Worm (Caenorhabditis elegans): ENCODE data around the gene bgnt-1.1.

Gene bgnt-1.1

ce11 chrIV:10481695-10482094 is 9.1 kb downstream of the bgnt-1.1 start, which contains the start of gene egl-21:
Gene egl-21 (minus strand): TSS chrIV:10481844.
- TF ChIP-seq tbx-2 (tag; optimal IDR thresholded peaks at IDR 0.05) (peak; percentile 17), fkh-10 (GFP tag; optimal IDR thresholded peaks at IDR 0.05) (peak; percentile 76), hmg-11 (tag; optimal IDR thresholded peaks at IDR 0.05) (peak; percentile 48), egl-27 (tag; optimal IDR thresholded peaks at IDR 0.05) (no peak), fkh-2 (tag; optimal IDR thresholded peaks at IDR 0.05) (no peak), ceh-9 (tag; optimal IDR thresholded peaks at IDR 0.05) (no peak), ama-1 (optimal IDR thresholded peaks at IDR 0.05) (peak; percentile 24), lin-39 (tag; optimal IDR thresholded peaks at IDR 0.05) (peak; percentile 72), lin-15B (tag; optimal IDR thresholded peaks at IDR 0.05) (peak; percentile 53), nhr-11 (tag; optimal IDR thresholded peaks at IDR 0.05) (peak; percentile 66), ceh-82 (tag; optimal IDR thresholded peaks at IDR 0.05) (no peak), lsy-12 (tag; optimal IDR thresholded peaks at IDR 0.05) (peak; percentile 41), ceh-28 (tag; optimal IDR thresholded peaks at IDR 0.05) (peak; percentile 71), ztf-4 (tag; optimal IDR thresholded peaks at IDR 0.05) (no peak), mdl-1 (tag; optimal IDR thresholded peaks at IDR 0.05) (peak; percentile 28), nhr-76 (tag; optimal IDR thresholded peaks at IDR 0.05) (no peak), nfya-1 (tag; optimal IDR thresholded peaks at IDR 0.05; ENCODE audit: insufficient read depth) (peak; percentile 81)

DNA sequence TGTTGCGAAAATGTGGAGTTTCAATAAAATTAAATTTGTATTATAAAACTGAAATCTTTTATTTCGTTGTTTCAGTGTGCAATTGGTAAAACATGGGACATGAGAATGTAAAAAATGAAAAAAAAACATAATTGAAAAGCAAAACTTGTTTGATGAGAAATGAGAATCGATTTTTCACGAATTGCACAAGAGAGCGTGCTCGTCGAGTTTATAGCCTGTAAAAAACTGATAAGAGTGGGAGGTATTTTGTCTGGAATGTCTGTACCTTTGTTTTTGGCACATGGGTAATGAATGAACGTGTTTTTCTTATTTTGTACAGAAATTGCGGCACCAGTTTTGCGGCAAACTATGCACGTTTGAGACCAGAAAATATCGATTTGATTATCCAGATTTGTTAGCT is 10.0 kb downstream of the bgnt-1.1 start:
- TF ChIP-seq pqm-1 (tag; optimal IDR thresholded peaks at IDR 0.05) = peak; percentile 99
- TF ChIP-seq elt-2 (tag; optimal IDR thresholded peaks at IDR 0.05) = peak; percentile 56
- TF ChIP-seq nhr-23 (tag; optimal IDR thresholded peaks at IDR 0.05) = no peak

- TF ChIP-seq ceh-16 (tag; optimal IDR thresholded peaks at IDR 0.05) (no peak), eor-1 (tag; optimal IDR thresholded peaks at IDR 0.05) (peak in 1 of 2 experiments; percentile 76), elt-1 (tag; optimal IDR thresholded peaks at IDR 0.05) (peak; percentile 33), pha-4 (tag; optimal IDR thresholded peaks at IDR 0.05) (peak; percentile 91), ceh-28 (tag; optimal IDR thresholded peaks at IDR 0.05) (no peak), egl-5 (tag; optimal IDR thresholded peaks at IDR 0.05) (no peak), snpc-4 (tag; optimal IDR thresholded peaks at IDR 0.05) (peak; percentile 69), hmg-11 (tag; optimal IDR thresholded peaks at IDR 0.05) (peak; percentile 45), nhr-28 (tag; optimal IDR thresholded peaks at IDR 0.05) (no peak), aly-2 (tag; optimal IDR thresholded peaks at IDR 0.05) (no peak), nhr-23 (tag; optimal IDR thresholded peaks at IDR 0.05) (peak; percentile 84), ztf-11 (tag; optimal IDR thresholded peaks at IDR 0.05) (no peak), ztf-4 (tag; optimal IDR thresholded peaks at IDR 0.05) (no peak), lsy-12 (tag; optimal IDR thresholded peaks at IDR 0.05) (peak; percentile 84), skn-1 (tag; optimal IDR thresholded peaks at IDR 0.05) (peak; percentile 17), ceh-82 (tag; optimal IDR thresholded peaks at IDR 0.05) (no peak), nhr-11 (tag; optimal IDR thresholded peaks at IDR 0.05) (no peak), mdl-1 (tag; optimal IDR thresholded peaks at IDR 0.05) (no peak), daf-12 (tag; optimal IDR thresholded peaks at IDR 0.05) (no peak), tbx-2 (tag; optimal IDR thresholded peaks at IDR 0.05) (peak; percentile 53), mml-1 (tag; optimal IDR thresholded peaks at IDR 0.05) (no peak), lin-39 (tag; optimal IDR thresholded peaks at IDR 0.05) (no peak), nhr-77 (tag; optimal IDR thresholded peaks at IDR 0.05) (no peak), ama-1 (optimal IDR thresholded peaks at IDR 0.05) (no peak), ceh-9 (tag; optimal IDR thresholded peaks at IDR 0.05) (no peak), elt-2 (tag; optimal IDR thresholded peaks at IDR 0.05) (peak; percentile 53), nhr-76 (tag; optimal IDR thresholded peaks at IDR 0.05) (no peak), fos-1 (tag; optimal IDR thresholded peaks at IDR 0.05) (no peak), elt-3 (tag; optimal IDR thresholded peaks at IDR 0.05) (no peak), lin-15B (tag; optimal IDR thresholded peaks at IDR 0.05) (peak; percentile 85), ZK546.5 (tag; optimal IDR thresholded peaks at IDR 0.05) (no peak), nhr-237 (tag; optimal IDR thresholded peaks at IDR 0.05) (no peak), jun-1 (tag; optimal IDR thresholded peaks at IDR 0.05) (peak; percentile 48), nfya-1 (tag; optimal IDR thresholded peaks at IDR 0.05; ENCODE audit: insufficient read depth) (peak; percentile 67), unc-62 (GFP tag; optimal IDR thresholded peaks at IDR 0.05) (no peak), nhr-12 (tag; optimal IDR thresholded peaks at IDR 0.05) (no peak), fkh-2 (tag; optimal IDR thresholded peaks at IDR 0.05) (no peak), fkh-10 (GFP tag; optimal IDR thresholded peaks at IDR 0.05) (no peak), R02D3.7 (tag; optimal IDR thresholded peaks at IDR 0.05) (peak; percentile 5), pqm-1 (tag; optimal IDR thresholded peaks at IDR 0.05) (peak; percentile 69), nhr-25 (tag; optimal IDR thresholded peaks at IDR 0.05) (peak; percentile 42), egl-27 (tag; optimal IDR thresholded peaks at IDR 0.05) (no peak), nhr-43 (tag; optimal IDR thresholded peaks at IDR 0.05; ENCODE audit: poor library complexity, severe bottlenecking) (peak; percentile 94)
Measured at ce11 chrIV:10483607-10484117, 11.1 kb downstream of the bgnt-1.1 start, which contains the start of the genes F01D4.5 and ced-5. Gene F01D4.5 (minus strand): TSS chrIV:10483657. Gene ced-5 (plus strand): TSS chrIV:10484110.
